Worm (Caenorhabditis elegans) whole organism, L3 larva: Measurements from ENCODE around the gene M01E10.3.

Experiments used
- R02D3.7 ChIP-seq: fragments of 150-350 bp; optimal IDR thresholded peaks from 2 replicates; lab custom pipeline; 2014; ENCODE audit warnings: missing biosample characterization, missing genetic modification characterization
- ZK546.5 ChIP-seq: sonication (generic microtip); optimal IDR thresholded peaks from 2 replicates; lab custom pipeline; 2017; ENCODE audit warnings: missing biosample characterization, missing genetic modification characterization
- ceh-82 ChIP-seq: fragments of 150-350 bp; optimal IDR thresholded peaks from 2 replicates; lab custom pipeline; 2014; ENCODE audit warnings: missing biosample characterization, missing genetic modification characterization
- ceh-9 ChIP-seq: sonication (generic microtip); optimal IDR thresholded peaks from 2 replicates; lab custom pipeline; 2018; ENCODE audit warnings: missing biosample characterization, missing genetic modification characterization
- elt-1 ChIP-seq: fragments of 150-350 bp; optimal IDR thresholded peaks from 2 replicates; lab custom pipeline; 2014; ENCODE audit warnings: missing biosample characterization, missing genetic modification characterization
- elt-2 ChIP-seq: sonication (generic microtip); optimal IDR thresholded peaks from 2 replicates; lab custom pipeline; 2016; ENCODE audit warnings: missing genetic modification reagents, mild to moderate bottlenecking, missing genetic modification characterization, missing compliant biosample characterization
- elt-3 ChIP-seq, 3 experiments: fragments of 150-350 bp in 1 of 3; sonication (generic microtip) in 2 of 3; optimal IDR thresholded peaks; 2 replicates in 2 of 3; 4 replicates in 1 of 3; lab custom pipeline; 2014 to 2017; ENCODE audit warnings: missing biosample characterization in 3 of 3, missing genetic modification characterization in 3 of 3
- eor-1 ChIP-seq, 2 experiments: fragments of 150-350 bp; optimal IDR thresholded peaks; 2 replicates each; lab custom pipeline; 2014 to 2018; ENCODE audit warnings: missing biosample characterization in 2 of 2, missing genetic modification characterization in 2 of 2
- fkh-10 ChIP-seq: sonication (generic microtip); optimal IDR thresholded peaks from 2 replicates; lab custom pipeline; 2017; ENCODE audit warnings: missing biosample characterization, missing genetic modification reagents, missing genetic modification characterization
- fos-1 ChIP-seq: fragments of 150-350 bp; optimal IDR thresholded peaks from 2 replicates; lab custom pipeline; 2014; ENCODE audit warnings: missing biosample characterization, missing genetic modification characterization
- hmg-11 ChIP-seq: sonication (generic microtip); optimal IDR thresholded peaks from 2 replicates; lab custom pipeline; 2016; ENCODE audit warnings: missing genetic modification characterization, missing compliant biosample characterization
- jun-1 ChIP-seq: fragments of 150-350 bp; optimal IDR thresholded peaks from 2 replicates; lab custom pipeline; 2014; ENCODE audit warnings: missing biosample characterization, missing genetic modification reagents, missing genetic modification characterization
- lin-15B ChIP-seq: fragments of 150-350 bp; optimal IDR thresholded peaks from 2 replicates; lab custom pipeline; 2014; ENCODE audit warnings: missing biosample characterization, missing genetic modification characterization
- lin-39 ChIP-seq: fragments of 150-350 bp; optimal IDR thresholded peaks from 2 replicates; lab custom pipeline; 2018; ENCODE audit warnings: missing biosample characterization, missing genetic modification reagents, missing genetic modification characterization
- lsy-12 ChIP-seq: sonication (generic microtip); optimal IDR thresholded peaks from 2 replicates; lab custom pipeline; 2016; ENCODE audit warnings: mild to moderate bottlenecking, missing genetic modification characterization, missing compliant biosample characterization
- mdl-1 ChIP-seq: fragments of 150-350 bp; optimal IDR thresholded peaks from 2 replicates; lab custom pipeline; 2014; ENCODE audit warnings: missing biosample characterization, missing genetic modification characterization
- mml-1 ChIP-seq: fragments of 150-350 bp; sonication (generic microtip); optimal IDR thresholded peaks from 3 replicates; lab custom pipeline; 2014; ENCODE audit warnings: missing biosample characterization, missing genetic modification characterization
- nfya-1 ChIP-seq: sonication (generic microtip); optimal IDR thresholded peaks from 2 replicates; lab custom pipeline; 2017; ENCODE audit warnings: missing genetic modification characterization, mild to moderate bottlenecking, missing compliant biosample characterization, antibody characterized with exemption, moderate library complexity; ENCODE audit not compliant: insufficient read depth
- nhr-11 ChIP-seq: fragments of 150-350 bp; optimal IDR thresholded peaks from 2 replicates; lab custom pipeline; 2014; ENCODE audit warnings: missing biosample characterization, missing genetic modification characterization
- nhr-12 ChIP-seq: fragments of 150-350 bp; optimal IDR thresholded peaks from 2 replicates; lab custom pipeline; 2014; ENCODE audit warnings: missing biosample characterization, missing genetic modification characterization
- nhr-23 ChIP-seq: fragments of 150-350 bp; optimal IDR thresholded peaks from 2 replicates; lab custom pipeline; 2014; ENCODE audit warnings: missing biosample characterization, missing genetic modification reagents, missing genetic modification characterization
- nhr-237 ChIP-seq: fragments of 150-350 bp; optimal IDR thresholded peaks from 2 replicates; lab custom pipeline; 2014; ENCODE audit warnings: missing biosample characterization, missing genetic modification characterization
- nhr-25 ChIP-seq: sonication (generic microtip); optimal IDR thresholded peaks from 2 replicates; lab custom pipeline; 2017; ENCODE audit warnings: missing biosample characterization, missing genetic modification characterization
- nhr-43 ChIP-seq: sonication (generic microtip); optimal IDR thresholded peaks from 2 replicates; lab custom pipeline; 2016; ENCODE audit warnings: mild to moderate bottlenecking, missing genetic modification characterization, missing compliant biosample characterization; ENCODE audit not compliant: poor library complexity, severe bottlenecking
- nhr-67 ChIP-seq: fragments of 150-350 bp; optimal IDR thresholded peaks from 2 replicates; lab custom pipeline; 2014; ENCODE audit warnings: missing biosample characterization, missing genetic modification characterization
- nhr-76 ChIP-seq: fragments of 150-350 bp; sonication (generic microtip); optimal IDR thresholded peaks from 5 replicates; lab custom pipeline; 2014; ENCODE audit warnings: missing biosample characterization, missing genetic modification characterization
- nhr-77 ChIP-seq: fragments of 150-350 bp; optimal IDR thresholded peaks from 2 replicates; lab custom pipeline; 2014; ENCODE audit warnings: missing biosample characterization, missing genetic modification characterization
- pqm-1 ChIP-seq: fragments of 150-350 bp; optimal IDR thresholded peaks from 2 replicates; lab custom pipeline; 2017; ENCODE audit warnings: missing biosample characterization, missing genetic modification characterization, inconsistent platforms
- sea-2 ChIP-seq: fragments of 150-350 bp; sonication (generic microtip); optimal IDR thresholded peaks from 4 replicates; lab custom pipeline; 2014; ENCODE audit warnings: missing biosample characterization, missing genetic modification reagents, missing genetic modification characterization
- snpc-4 ChIP-seq: fragments of 150-350 bp; optimal IDR thresholded peaks from 2 replicates; lab custom pipeline; 2014; ENCODE audit warnings: missing biosample characterization, missing genetic modification characterization
- unc-62 ChIP-seq: fragments of 150-350 bp; sonication (generic microtip); optimal IDR thresholded peaks from 4 replicates; lab custom pipeline; 2014; ENCODE audit warnings: missing biosample characterization, missing genetic modification reagents, missing genetic modification characterization
- zag-1 ChIP-seq: fragments of 150-350 bp; optimal IDR thresholded peaks from 2 replicates; lab custom pipeline; 2014; ENCODE audit warnings: missing biosample characterization, missing genetic modification characterization
- ztf-11 ChIP-seq: fragments of 150-350 bp; optimal IDR thresholded peaks from 2 replicates; lab custom pipeline; 2014; ENCODE audit warnings: missing biosample characterization, missing genetic modification characterization
- ztf-4 ChIP-seq: fragments of 150-350 bp; optimal IDR thresholded peaks from 2 replicates; lab custom pipeline; 2014; ENCODE audit warnings: missing biosample characterization, missing genetic modification characterization

Gene M01E10.3

DNA sequence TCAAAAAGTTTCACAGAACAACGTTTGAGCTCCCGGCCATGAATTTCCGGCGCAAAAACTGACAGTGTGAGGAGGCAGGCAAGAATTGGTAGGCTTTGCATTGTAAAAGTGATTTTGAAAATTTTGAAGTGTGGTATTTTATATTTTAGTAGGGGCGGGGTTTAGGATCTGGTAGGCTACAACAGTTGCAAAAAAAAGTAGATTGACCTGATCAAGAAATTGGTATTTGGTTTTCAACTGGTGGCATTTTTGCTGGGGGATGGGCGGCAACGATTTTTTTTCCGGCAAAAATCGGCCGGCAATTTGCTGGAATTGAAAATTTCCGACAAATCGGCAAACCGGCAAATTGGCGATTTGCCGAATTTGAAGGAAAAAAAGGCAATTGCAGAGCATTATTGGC lies 6.9 kb upstream of the M01E10.3 start, which contains the start of gene ins-16:
ins-16 (minus strand) TSS at position 101 of the 400 bp plus-strand sequence.
- TF ChIP-seq ceh-82 (tag; lab: Kevin White, UChicago) (no peak), nhr-237 (tag; lab: Kevin White, UChicago) (no peak), nhr-43 (tag; lab: Kevin White, UChicago) (no peak), nhr-11 (no peak), nhr-67 (tag; lab: Kevin White, UChicago) (no peak), jun-1 (tag; lab: Kevin White, UChicago) (no peak), nhr-12 (tag; lab: Kevin White, UChicago) (no peak), ZK546.5 (no peak), snpc-4 (tag; lab: Kevin White, UChicago) (no peak), R02D3.7 (tag; lab: Kevin White, UChicago) (no peak), nhr-25 (tag; lab: Kevin White, UChicago) (no peak)

DNA sequence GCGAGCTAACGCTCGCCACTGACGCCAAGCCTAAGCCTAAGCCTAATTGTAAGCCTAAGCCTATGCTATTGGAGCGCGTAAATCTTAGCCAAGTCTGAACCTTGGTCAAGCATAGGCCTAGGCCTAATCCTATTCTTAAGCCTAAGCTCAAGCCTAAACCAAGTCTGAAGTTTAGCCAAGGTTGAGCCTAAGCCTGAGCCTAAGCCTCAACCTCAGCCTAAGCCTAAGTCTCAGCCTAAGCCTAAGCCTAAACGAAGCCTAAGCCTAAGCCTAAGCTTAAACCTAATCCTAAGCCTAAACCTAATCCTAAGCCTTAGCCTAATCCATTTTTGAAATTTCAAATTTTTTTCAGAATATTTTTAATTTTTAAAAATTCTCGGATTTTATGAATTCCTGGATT lies 6.1 kb upstream of the M01E10.3 start:
- TF ChIP-seq nfya-1 (tag; lab: Kevin White, UChicago) = no peak
- TF ChIP-seq hmg-11 (tag; lab: Kevin White, UChicago) = no peak
- no peak for TF ChIP-seq nhr-43 (tag; lab: Kevin White, UChicago)
- TF ChIP-seq lin-39 (tag; lab: Kevin White, UChicago) = no peak
- no peak for TF ChIP-seq fos-1
- no peak for TF ChIP-seq nhr-77 (tag; lab: Kevin White, UChicago)
- no peak for TF ChIP-seq R02D3.7 (tag; lab: Kevin White, UChicago)

DNA sequence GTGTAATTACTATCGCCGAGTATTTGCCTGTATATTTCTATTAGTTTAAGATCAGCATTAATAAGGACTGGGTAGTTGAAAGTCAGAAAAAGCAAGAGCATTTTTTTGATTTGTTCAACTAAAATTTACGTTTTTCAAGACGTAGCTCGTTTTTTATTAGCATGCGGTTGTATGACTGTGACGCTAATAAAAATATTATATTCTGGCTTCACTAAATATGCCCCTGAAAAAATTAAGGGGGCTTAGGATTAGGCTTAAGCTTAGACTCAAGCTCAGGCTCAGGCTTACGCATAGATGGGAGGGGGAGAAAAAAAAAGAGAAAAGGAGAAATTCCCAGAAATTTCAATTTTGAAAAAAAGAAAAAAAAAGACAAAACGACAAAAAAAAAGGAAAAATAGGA lies 3.6 kb upstream of the M01E10.3 start, which contains the start of gene Y39A3A.2:
Y39A3A.2 (minus strand) TSS at position 101 of the 400 bp plus-strand sequence.
- no peak for TF ChIP-seq nhr-77 (tag; lab: Kevin White, UChicago)
- no peak for TF ChIP-seq lsy-12 (tag; lab: Kevin White, UChicago)
- TF ChIP-seq nhr-76 (tag; lab: Kevin White, UChicago) = no peak
- no peak for TF ChIP-seq mdl-1
- no peak for TF ChIP-seq hmg-11 (tag; lab: Kevin White, UChicago)
- no peak for TF ChIP-seq sea-2
- no peak for TF ChIP-seq lin-15B (tag; lab: Kevin White, UChicago)
- no peak for TF ChIP-seq nhr-67 (tag; lab: Kevin White, UChicago)
- no peak for TF ChIP-seq elt-2
- no peak for TF ChIP-seq nhr-23

DNA sequence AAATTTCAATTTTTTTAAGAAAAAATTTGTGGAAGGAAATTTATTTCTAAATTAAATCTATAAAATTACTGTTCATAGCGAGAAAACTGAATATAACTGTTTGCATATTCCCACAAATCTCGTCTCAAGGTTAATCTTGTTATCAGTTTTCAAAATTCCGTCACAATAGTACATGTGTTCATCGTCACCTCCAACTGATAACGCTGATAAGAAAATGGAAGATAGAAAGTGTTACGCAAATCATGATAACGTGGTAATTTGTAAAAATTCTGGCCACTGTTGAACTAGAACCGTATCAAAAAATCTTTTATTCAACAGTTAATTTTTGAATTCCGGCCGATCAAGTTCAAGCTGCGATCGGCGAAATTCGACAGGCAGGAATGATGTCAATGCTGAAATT lies 551 bp downstream of the M01E10.3 start:
- TF ChIP-seq elt-2 (peak; percentile 84), jun-1 (tag; lab: Kevin White, UChicago) (no peak), fkh-10 (GFP tag; lab: Kevin White, UChicago) (no peak), ceh-9 (tag; lab: Kevin White, UChicago) (no peak), pqm-1 (peak; percentile 80), elt-3 (tag; optimal IDR thresholded peaks at IDR 0.05; lab: Kevin White, UChicago) (peak in 1 of 3 experiments; percentile 45), nhr-12 (tag; lab: Kevin White, UChicago) (no peak)

DNA sequence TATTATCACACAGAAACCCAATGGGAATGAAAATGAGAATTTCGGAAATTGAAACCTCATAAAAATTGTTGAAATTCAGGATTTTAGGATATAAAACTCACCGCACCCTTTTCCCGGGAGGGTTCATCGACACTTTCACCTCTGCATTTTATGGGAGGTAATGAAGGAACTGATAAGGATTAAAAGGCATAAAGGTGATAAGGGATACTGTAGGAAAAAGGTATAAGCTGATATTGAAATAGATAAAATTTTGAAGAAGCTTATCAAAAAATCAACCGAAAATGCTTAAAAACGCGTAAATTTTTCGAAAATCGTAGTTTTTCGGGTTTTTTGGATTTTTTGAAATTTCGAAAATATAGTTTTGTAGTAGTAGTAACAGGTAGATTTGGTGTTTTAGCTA lies 3.5 kb downstream of the M01E10.3 start:
- TF ChIP-seq pqm-1 (peak; percentile 25), ZK546.5 (no peak), elt-2 (peak; percentile 76)
- TF ChIP-seq, all 47 proteins: peak for 2

DNA sequence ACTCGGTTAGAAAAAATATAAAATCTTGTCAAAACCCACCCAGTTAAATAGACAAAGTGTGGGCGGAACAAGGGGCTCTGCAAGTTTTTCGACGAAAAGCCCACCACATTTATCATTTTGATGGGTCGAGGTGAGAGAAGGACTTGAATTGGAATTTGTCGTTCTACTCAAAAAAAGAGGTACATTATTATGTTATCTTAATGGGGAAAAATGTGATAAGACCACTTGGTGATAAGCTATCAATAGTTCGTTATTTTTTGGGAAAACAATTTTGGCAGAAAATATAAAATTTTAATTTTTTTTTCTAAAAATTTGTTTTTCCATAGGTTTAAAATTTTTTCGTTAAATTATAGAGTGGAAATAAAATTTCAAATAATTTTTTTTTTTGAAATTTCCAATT lies 4.2 kb downstream of the M01E10.3 start:
- TF ChIP-seq elt-2 (peak; percentile 52), jun-1 (tag; lab: Kevin White, UChicago) (no peak)

DNA sequence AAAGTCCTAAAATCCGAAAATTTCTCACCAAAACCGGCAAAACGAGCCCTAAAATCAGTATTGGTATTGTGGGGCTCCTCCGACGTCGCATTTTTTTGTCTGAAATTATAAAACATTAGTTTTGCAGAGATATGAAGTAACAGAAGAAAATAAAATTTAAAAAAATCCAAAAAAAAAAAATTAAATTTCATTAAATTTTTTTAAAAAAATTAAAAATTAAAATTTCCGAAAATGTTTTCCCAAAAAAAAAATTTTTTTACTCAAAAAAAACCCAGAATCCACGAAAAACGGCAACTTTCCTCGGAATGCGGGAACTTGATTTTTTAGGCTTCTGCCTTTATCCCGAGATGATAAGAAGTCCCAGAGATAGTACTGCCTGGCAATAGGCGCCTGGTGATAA lies 6.1 kb downstream of the M01E10.3 start, which contains the start of gene dpy-1:
dpy-1 (minus strand) TSS at position 101 of the 400 bp plus-strand sequence.
- TF ChIP-seq ZK546.5 (no peak), snpc-4 (tag; lab: Kevin White, UChicago) (no peak), nhr-11 (no peak), jun-1 (tag; lab: Kevin White, UChicago) (no peak), nhr-43 (tag; lab: Kevin White, UChicago) (no peak), unc-62 (no peak), mml-1 (tag; lab: Kevin White, UChicago) (no peak), nhr-76 (tag; lab: Kevin White, UChicago) (no peak), elt-1 (tag; lab: Kevin White, UChicago) (no peak), zag-1 (tag; lab: Kevin White, UChicago) (no peak), ztf-11 (tag; lab: Kevin White, UChicago) (no peak), ztf-4 (tag; lab: Kevin White, UChicago) (no peak), eor-1 (tag; optimal IDR thresholded peaks at IDR 0.05; lab: Kevin White, UChicago) (no peak)
